Fruit fly (Drosophila melanogaster): Measurements from ENCODE around the gene Nplp3.

Nplp3 gene

DNA sequence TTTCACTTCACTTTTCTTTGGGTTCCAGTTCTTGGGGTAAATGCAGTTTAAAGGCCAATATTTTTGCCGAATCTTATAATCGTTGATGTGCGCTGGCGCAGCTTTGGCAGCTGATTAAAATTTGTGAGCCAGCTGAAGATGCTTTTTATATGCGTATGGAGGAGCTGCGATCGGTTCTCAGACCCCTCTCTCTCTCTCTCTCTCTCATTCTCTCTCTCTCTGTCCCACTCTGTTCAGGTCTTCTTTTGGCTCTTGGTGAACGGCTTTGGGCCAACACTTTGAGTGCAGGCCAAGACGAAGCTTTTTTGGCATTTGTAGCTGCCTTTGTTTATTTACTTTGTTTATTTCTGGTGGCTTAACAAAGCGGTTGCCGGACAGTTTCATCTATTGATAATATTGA, 29.5 kb upstream of the Nplp3 start, which contains the start of gene CG13046:
Gene CG13046 (minus strand): TSS at position 101 of the 400 bp plus-strand sequence.
- TF ChIP-seq CG10348 (GFP tag; IDR thresholded peaks at IDR 0.05), result no peak

- TF ChIP-seq CG8159 (tag; optimal IDR thresholded peaks at IDR 0.05) (peak; percentile 10), CG15710 (tag; optimal IDR thresholded peaks at IDR 0.05) (peak; percentile 5), CG10348 (GFP tag; IDR thresholded peaks at IDR 0.05) (no peak), CG4496 (GFP tag; IDR thresholded peaks at IDR 0.05) (no peak), CG34367 (tag; optimal IDR thresholded peaks at IDR 0.05) (peak; percentile 3), Pif1A (GFP tag; optimal IDR thresholded peaks at IDR 0.05) (peak; percentile 25), CG14655 (GFP tag; optimal IDR thresholded peaks at IDR 0.05) (peak; percentile 52), CG9948 (tag; optimal IDR thresholded peaks at IDR 0.05) (peak; percentile 32), CG17806 (tag; optimal IDR thresholded peaks at IDR 0.05) (peak; percentile 22)
These were observed 28.8 kb upstream of the Nplp3 start for dm6 chr3L:16289067-16289466.

dm6 chr3L:16290850-16291249, 27.0 kb upstream of the Nplp3 start, which contains the start of gene CG13045:
Gene CG13045, minus strand, starts transcription at chr3L:16290950.
- TF ChIP-seq Snoo (tag; optimal IDR thresholded peaks at IDR 0.05) (no peak), CG8159 (tag; optimal IDR thresholded peaks at IDR 0.05) (no peak), Pif1B (GFP tag; optimal IDR thresholded peaks at IDR 0.05) (no peak), CG8301 (tag; optimal IDR thresholded peaks at IDR 0.05) (no peak), CG4496 (GFP tag; IDR thresholded peaks at IDR 0.05) (no peak), rn (GFP tag; IDR thresholded peaks at IDR 0.05) (no peak), EcR (GFP tag; optimal IDR thresholded peaks at IDR 0.05) (no peak), gl (tag; optimal IDR thresholded peaks at IDR 0.05) (no peak), CG12605 (GFP tag; IDR thresholded peaks at IDR 0.05) (no peak), CG17806 (tag; optimal IDR thresholded peaks at IDR 0.05) (no peak), D1 (tag; optimal IDR thresholded peaks at IDR 0.05) (no peak), CG9948 (tag; optimal IDR thresholded peaks at IDR 0.05) (no peak), Ets98B (GFP tag; IDR thresholded peaks at IDR 0.05) (no peak), Pif1A (GFP tag; optimal IDR thresholded peaks at IDR 0.05) (no peak), CG13204 (GFP tag; optimal IDR thresholded peaks at IDR 0.05) (no peak), CG32121 (GFP tag; IDR thresholded peaks at IDR 0.05) (no peak), CG34367 (tag; optimal IDR thresholded peaks at IDR 0.05) (no peak), CG10348 (GFP tag; IDR thresholded peaks at IDR 0.05) (no peak)

DNA sequence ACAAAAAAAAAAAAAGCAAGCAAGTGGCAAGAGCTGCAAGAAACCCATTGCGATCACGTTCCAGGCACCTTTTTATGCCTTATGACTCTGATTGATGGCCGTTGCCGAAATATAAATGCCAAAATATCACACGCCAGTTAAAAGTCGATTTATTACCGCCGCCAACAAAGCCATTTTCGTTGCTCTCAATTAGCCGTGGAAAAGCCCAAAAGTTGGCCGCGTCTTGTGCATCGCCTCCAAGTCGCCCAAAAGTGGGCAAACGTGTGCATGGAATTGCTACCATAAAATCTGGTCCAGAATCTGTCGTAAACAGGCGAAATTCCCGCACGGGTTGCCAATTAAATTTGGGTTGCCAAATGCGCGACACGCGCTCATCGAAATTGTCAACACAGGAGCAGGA, 26.1 kb upstream of the Nplp3 start:
- TF ChIP-seq Ets98B (GFP tag; IDR thresholded peaks at IDR 0.05) (peak; percentile 48), CG14655 (GFP tag; optimal IDR thresholded peaks at IDR 0.05) (no peak), CG4496 (GFP tag; IDR thresholded peaks at IDR 0.05) (peak; percentile 13; the same call in 1 of the 3 replicates), fd96Ca (GFP tag; IDR thresholded peaks at IDR 0.05) (peak; percentile 19; the same call in 1 of the 3 replicates)

DNA sequence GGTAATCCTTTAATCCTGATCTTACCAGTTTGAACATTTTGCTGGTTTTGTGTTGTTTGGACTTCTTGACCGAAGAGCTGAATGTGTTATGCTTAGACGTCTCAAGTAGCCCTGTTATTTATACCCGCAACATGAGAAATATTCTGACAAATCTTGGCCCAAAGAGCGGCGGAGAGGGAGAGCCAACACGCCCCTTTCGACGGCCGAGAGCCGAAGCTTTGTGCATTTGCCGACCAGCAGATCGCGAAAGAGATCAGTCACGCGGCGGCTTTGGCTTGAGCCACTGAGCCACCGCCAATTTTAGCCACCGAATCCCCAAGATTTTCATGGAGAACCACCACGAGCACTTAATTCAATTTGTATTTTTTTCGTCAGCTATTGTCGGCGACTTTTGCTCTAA, 22.4 kb upstream of the Nplp3 start, which contains the start of gene CG4962:
Gene CG4962 (minus strand): TSS at position 101 of the 400 bp plus-strand sequence.
- TF ChIP-seq CG10348 (GFP tag; IDR thresholded peaks at IDR 0.05) (no peak), CG15710 (tag; optimal IDR thresholded peaks at IDR 0.05) (no peak), CG14655 (GFP tag; optimal IDR thresholded peaks at IDR 0.05) (no peak), CG8159 (tag; optimal IDR thresholded peaks at IDR 0.05) (no peak), Ets98B (GFP tag; IDR thresholded peaks at IDR 0.05) (no peak), CG12605 (GFP tag; IDR thresholded peaks at IDR 0.05) (no peak), Pif1A (GFP tag; optimal IDR thresholded peaks at IDR 0.05) (no peak), CG32121 (GFP tag; IDR thresholded peaks at IDR 0.05) (no peak), D1 (tag; optimal IDR thresholded peaks at IDR 0.05) (no peak)

dm6 chr3L:16301153-16301552, 16.7 kb upstream of the Nplp3 start, which contains the start of gene CG4982:
Gene CG4982, plus strand, starts transcription at chr3L:16301453.
- TF ChIP-seq Pif1B (GFP tag; optimal IDR thresholded peaks at IDR 0.05) (no peak), CG14655 (GFP tag; optimal IDR thresholded peaks at IDR 0.05) (no peak), fd96Ca (GFP tag; IDR thresholded peaks at IDR 0.05) (no peak)

- TF ChIP-seq rn (GFP tag; IDR thresholded peaks at IDR 0.05), result no peak
- no peak for TF ChIP-seq D1 (tag; optimal IDR thresholded peaks at IDR 0.05)
- TF ChIP-seq Pif1B (GFP tag; optimal IDR thresholded peaks at IDR 0.05), result no peak
These were observed 14.7 kb upstream of the Nplp3 start, which contains the start of gene CG13044 for dm6 chr3L:16303078-16303477. Gene CG13044, minus strand, starts transcription at chr3L:16303178.

DNA sequence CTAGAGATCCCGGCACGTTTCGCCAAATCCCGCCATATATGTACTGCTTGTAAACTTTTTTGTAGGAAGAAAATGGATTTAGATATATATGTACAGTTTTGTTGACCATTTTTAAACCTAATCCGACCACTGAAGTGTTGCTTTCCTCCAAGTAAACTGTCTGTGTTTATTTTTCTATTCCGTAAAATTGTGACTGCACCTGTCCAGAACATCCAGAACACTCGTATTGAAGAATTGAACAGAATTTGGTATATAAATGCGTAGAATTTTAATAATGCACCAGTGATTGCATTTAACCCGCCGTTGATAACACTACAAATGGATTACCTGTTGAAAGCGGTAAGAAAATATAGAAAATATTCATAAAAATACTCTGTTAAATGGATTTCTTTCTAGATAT, 13.8 kb upstream of the Nplp3 start, which contains the start of gene CG43249:
Gene CG43249 (plus strand): TSS at position 301 of the 400 bp plus-strand sequence.
- TF ChIP-seq CG13204 (GFP tag; optimal IDR thresholded peaks at IDR 0.05), result no peak
- TF ChIP-seq CG14655 (GFP tag; optimal IDR thresholded peaks at IDR 0.05), result no peak
- TF ChIP-seq Pif1A (GFP tag; optimal IDR thresholded peaks at IDR 0.05), result no peak
- no peak for TF ChIP-seq EcR (GFP tag; optimal IDR thresholded peaks at IDR 0.05)
- TF ChIP-seq gl (tag; optimal IDR thresholded peaks at IDR 0.05), result no peak
- no peak for TF ChIP-seq CG15710 (tag; optimal IDR thresholded peaks at IDR 0.05)

Data from whole organism, pupa.